Fruit fly (Drosophila melanogaster): ENCODE measurements around the gene CG46519.
"Not testable (repeated sequence)": the region's sequence is repeated elsewhere in the genome, so short reads cannot be mapped to it uniquely, and the experiment has no call there.

dm6 chrX:22196874-22197273 is 34.5 kb upstream of the CG46519 start, which contains the start of gene CG46514:
- not testable (repeated sequence) for TF ChIP-seq kay (GFP tag; ENCODE audit: borderline replicate concordance); ovo (GFP tag; optimal IDR thresholded peaks at IDR 0.05); pad (GFP tag; optimal IDR thresholded peaks at IDR 0.05); CG7101 (tag; optimal IDR thresholded peaks at IDR 0.05); CG1620 (GFP tag; optimal IDR thresholded peaks at IDR 0.05)
